Fruit fly (Drosophila melanogaster): ENCODE measurements around the gene halo.

Gene halo

dm6 chr2L:1498966-1499554 lies 18.9 kb downstream of the halo start:
- no peak for TF ChIP-seq CG17801 (GFP tag; optimal IDR thresholded peaks at IDR 0.05; ENCODE audit: partially characterized antibody)

DNA sequence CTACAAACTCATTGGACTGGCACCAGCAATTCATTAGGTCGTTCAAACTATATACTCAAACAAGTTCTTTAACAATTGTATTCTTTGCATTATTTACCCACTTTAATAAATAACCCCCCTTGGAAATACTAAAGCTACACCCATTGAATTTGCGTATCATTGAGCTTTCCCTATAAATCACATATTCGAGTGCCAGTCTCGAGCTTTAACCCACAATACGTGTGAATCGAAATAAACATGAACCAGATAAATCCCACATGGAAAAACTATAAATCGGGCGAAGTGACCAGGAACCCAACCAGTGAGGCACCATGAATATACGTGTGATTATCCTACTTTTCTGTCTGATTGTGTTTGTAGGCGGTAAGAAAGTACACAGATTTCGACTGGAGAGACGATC lies 21.0 kb downstream of the halo start, which contains the start of gene CG31661:
TSS of gene CG31661 (plus strand) at position 301 of the 400 bp plus-strand sequence.
- TF ChIP-seq CG17801 (GFP tag; optimal IDR thresholded peaks at IDR 0.05; ENCODE audit: partially characterized antibody), result no peak

- TF ChIP-seq CG17801 (GFP tag; optimal IDR thresholded peaks at IDR 0.05; ENCODE audit: partially characterized antibody), result no peak
These were observed 22.8 kb downstream of the halo start, which contains the start of gene CG31926 for dm6 chr2L:1495160-1495559. TSS of gene CG31926 (plus strand) at chr2L:1495460.

dm6 chr2L:1493770-1494169 lies 24.2 kb downstream of the halo start, which contains the start of gene CG33128:
TSS of gene CG33128 (plus strand) at chr2L:1494070.
- TF ChIP-seq CG17801 (GFP tag; optimal IDR thresholded peaks at IDR 0.05; ENCODE audit: partially characterized antibody), result no peak

dm6 chr2L:1491791-1492345 lies 26.1 kb downstream of the halo start, which contains the start of gene CG31928:
TSS of gene CG31928 (plus strand) at chr2L:1492295.
- no peak for TF ChIP-seq CG17801 (GFP tag; optimal IDR thresholded peaks at IDR 0.05; ENCODE audit: partially characterized antibody)

- TF ChIP-seq CG17801 (GFP tag; optimal IDR thresholded peaks at IDR 0.05; ENCODE audit: partially characterized antibody), result no peak
These were observed 31.8 kb downstream of the halo start for dm6 chr2L:1485975-1486665.

- no peak for TF ChIP-seq CG17801 (GFP tag; optimal IDR thresholded peaks at IDR 0.05; ENCODE audit: partially characterized antibody)
These were observed 39.5 kb downstream of the halo start for dm6 chr2L:1478488-1478887.

DNA sequence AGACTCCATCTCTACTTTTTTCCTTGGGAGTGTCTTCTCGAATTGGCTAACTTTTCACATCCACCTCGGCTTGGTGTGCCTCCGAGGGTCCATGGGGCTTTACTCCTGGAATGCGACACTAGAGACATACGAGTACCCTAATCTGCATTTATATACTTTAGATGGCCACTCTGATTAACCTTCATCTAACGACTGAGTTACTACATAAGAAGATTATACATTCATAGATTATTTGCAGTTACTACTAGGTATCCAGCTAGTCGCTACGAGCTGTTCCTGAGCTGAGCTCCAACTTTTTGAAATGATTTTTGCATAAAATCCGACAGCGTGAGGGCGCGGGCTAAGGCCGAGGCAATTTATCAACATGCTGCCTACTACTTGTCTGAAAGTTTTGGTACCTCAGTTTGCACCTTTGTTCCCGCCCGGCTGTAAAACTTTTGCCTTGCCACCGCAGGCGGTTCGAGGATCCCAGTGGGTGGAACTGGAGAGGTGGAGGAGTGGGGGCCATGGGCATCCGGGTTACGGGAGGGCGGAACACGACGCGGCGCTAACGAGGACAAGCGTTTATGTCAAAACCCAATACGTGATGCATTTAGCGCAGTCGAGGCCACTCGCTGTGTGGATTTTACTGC lies 41.0 kb downstream of the halo start:
- TF ChIP-seq CG17801 (GFP tag; optimal IDR thresholded peaks at IDR 0.05; ENCODE audit: partially characterized antibody), result no peak

DNA sequence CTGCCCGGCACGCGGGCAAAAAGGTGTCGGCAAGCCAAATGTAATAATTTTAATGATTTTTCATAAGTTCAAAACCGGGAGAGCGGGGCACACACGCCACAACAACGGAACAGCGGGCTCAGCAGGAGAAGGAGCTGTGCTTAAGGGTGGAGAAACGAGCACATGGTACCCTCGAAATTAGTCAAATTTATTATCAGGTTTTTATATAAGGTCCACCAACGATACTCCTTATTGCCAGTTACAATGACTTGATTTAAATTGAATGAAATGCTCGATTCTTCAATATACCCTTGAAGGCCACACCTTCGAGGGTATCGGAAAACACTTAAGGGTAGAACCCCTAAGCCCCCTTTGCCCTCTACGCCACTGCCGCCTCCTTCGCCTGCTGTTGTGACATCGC lies 44.5 kb downstream of the halo start:
- no peak for TF ChIP-seq CG17801 (GFP tag; optimal IDR thresholded peaks at IDR 0.05; ENCODE audit: partially characterized antibody)

DNA sequence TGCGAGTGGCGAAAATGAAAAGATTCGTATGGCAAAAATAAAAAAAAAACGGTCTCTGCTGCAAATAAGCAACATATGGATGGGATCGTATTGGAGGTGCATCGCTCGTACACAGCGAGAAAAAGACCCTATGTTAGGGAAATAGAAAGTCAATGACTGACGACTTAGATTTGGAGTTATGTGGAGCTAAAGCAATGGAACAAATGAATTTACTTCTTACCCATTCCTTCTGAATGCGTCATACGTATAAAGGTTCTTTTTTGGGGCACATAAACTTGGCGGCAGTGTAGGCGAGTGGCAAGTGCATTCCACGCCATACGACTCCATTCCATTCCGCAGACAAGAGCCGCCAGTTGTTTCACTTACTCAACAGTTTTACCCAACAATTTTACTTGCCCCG lies 47.2 kb downstream of the halo start:
- TF ChIP-seq CG17801 (GFP tag; optimal IDR thresholded peaks at IDR 0.05; ENCODE audit: partially characterized antibody), result no peak

DNA sequence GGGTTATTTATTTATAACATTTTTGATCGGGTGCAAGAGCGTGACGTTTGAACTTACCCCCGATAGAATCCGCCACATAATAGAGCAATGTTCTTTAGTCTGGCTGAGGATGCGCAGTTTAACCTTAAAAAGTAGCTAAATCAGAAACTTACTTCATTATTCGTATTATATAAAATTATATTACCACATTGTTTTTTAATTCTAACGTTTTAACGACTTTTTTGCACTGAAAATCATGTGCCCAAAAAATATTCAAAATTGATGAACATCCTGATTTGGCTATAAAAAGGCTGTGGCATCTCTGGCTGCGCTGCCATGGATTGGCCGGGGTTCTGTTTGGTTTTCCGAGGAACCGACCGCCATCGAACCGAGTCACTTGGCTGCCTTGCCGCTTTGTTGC lies 47.9 kb downstream of the halo start:
- no peak for TF ChIP-seq CG17801 (GFP tag; optimal IDR thresholded peaks at IDR 0.05; ENCODE audit: partially characterized antibody)

All from ovary, adult (tissue).